Fruit fly (Drosophila melanogaster): ENCODE results near the gene CG34133.
A peak's percentile ranks its signal among the peaks of the same experiment; 100 is the strongest.

CG34133 gene

DNA sequence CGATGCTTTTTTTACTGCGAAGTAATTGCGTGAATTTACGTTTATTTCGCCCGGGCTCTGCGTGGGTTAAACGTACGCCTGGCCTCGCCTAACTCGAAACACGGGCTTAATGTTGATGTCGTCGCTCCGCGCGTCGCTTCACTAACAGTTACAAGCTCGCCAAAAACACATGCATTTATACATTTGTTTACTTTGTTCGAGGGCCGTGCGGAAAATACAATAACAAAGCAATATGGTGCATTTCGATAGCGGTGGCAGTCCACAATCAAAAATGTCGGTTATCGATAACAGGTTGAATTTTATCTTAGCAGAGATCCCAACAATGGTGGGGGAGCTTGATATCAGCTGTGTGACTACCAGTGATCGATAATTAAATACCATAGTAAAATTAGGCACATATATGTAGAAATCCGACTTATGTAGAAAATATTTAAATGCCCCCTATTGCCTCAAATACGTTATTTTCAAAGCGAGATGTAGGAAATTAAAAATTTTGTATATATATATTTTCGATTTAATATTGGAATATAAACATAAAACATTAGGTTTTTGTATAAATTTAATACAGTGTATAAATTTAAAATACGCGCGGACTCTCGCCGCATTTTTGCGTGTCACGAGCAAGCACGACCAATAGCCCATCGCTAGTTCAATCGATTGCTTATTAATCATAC, 352 bp upstream of the CG34133 start, which contains the start of gene Zip99C (continued):
- TF ChIP-seq ci (GFP tag; IDR thresholded peaks at IDR 0.05) (peak; percentile 33; the same call in 2 of the 3 replicates), CG12104 (GFP tag; optimal IDR thresholded peaks at IDR 0.05) (peak; percentile 45), CG10267 (tag; optimal IDR thresholded peaks at IDR 0.05) (peak; percentile 64), zen (tag; optimal IDR thresholded peaks at IDR 0.05) (peak; percentile 44), Myb (GFP tag; optimal IDR thresholded peaks at IDR 0.05) (peak; percentile 36), CG13424 (tag; optimal IDR thresholded peaks at IDR 0.05) (peak; percentile 23), CG4424 (GFP tag; optimal IDR thresholded peaks at IDR 0.05) (peak; percentile 36), danr (GFP tag; IDR thresholded peaks at IDR 0.05) (no peak), CG14667 (GFP tag; IDR thresholded peaks at IDR 0.05) (no peak), Doc2 (GFP tag; IDR thresholded peaks at IDR 0.05) (no peak), Aef1 (GFP tag; IDR thresholded peaks at IDR 0.05) (peak; percentile 57), CG3847 (GFP tag; IDR thresholded peaks at IDR 0.05) (peak; percentile 37; the same call in 1 of the 2 replicates), CG5245 (GFP tag; optimal IDR thresholded peaks at IDR 0.05) (no peak), yki (optimal IDR thresholded peaks at IDR 0.05) (no peak), aop (GFP tag; IDR thresholded peaks at IDR 0.05) (no peak), CG31441 (GFP tag; IDR thresholded peaks at IDR 0.05) (peak; percentile 64; the same call in 1 of the 2 replicates), CG2129 (GFP tag; IDR thresholded peaks at IDR 0.05; ENCODE audit: partially characterized antibody) (peak; percentile 79; the same call in 1 of the 2 replicates), nerfin-1 (tag; optimal IDR thresholded peaks at IDR 0.05) (no peak), repo (GFP tag; optimal IDR thresholded peaks at IDR 0.05) (no peak), CG33213 (GFP tag; optimal IDR thresholded peaks at IDR 0.05) (peak; percentile 9), salm (tag; optimal IDR thresholded peaks at IDR 0.05) (no peak), HLH3B (GFP tag; IDR thresholded peaks at IDR 0.05) (0 out of 2 replicates have a peak, but pooled peaks have one; percentile 26), hkb (optimal IDR thresholded peaks at IDR 0.05) (peak; percentile 55), hkb (GFP tag; IDR thresholded peaks at IDR 0.05) (0 out of 2 replicates have a peak, but pooled peaks have one; percentile 23), CG9609 (GFP tag; optimal IDR thresholded peaks at IDR 0.05) (no peak), CG13894 (tag; optimal IDR thresholded peaks at IDR 0.05) (peak; percentile 17), mld (GFP tag; IDR thresholded peaks at IDR 0.05; ENCODE audit: partially characterized antibody) (peak; percentile 81), MBD-R2 (GFP tag; IDR thresholded peaks at IDR 0.05) (peak; percentile 45), Dip2 (GFP tag; IDR thresholded peaks at IDR 0.05) (no peak), E2f2 (GFP tag; IDR thresholded peaks at IDR 0.05) (peak; percentile 95), inv (GFP tag; IDR thresholded peaks at IDR 0.05; ENCODE audit: partially characterized antibody) (peak; percentile 91), CG11695 (GFP tag; IDR thresholded peaks at IDR 0.05) (no peak), Rfx (GFP tag; IDR thresholded peaks at IDR 0.05) (peak; percentile 56), exex (tag; optimal IDR thresholded peaks at IDR 0.05) (peak; percentile 58), onecut (GFP tag; IDR thresholded peaks at IDR 0.05) (peak; percentile 51), CG3995 (GFP tag; optimal IDR thresholded peaks at IDR 0.05) (peak; percentile 29), CG10209 (GFP tag; optimal IDR thresholded peaks at IDR 0.05) (peak; percentile 16), CG4404 (GFP tag; IDR thresholded peaks at IDR 0.05) (no peak), CoRest (tag; optimal IDR thresholded peaks at IDR 0.05) (peak; percentile 69), TFAM (GFP tag; optimal IDR thresholded peaks at IDR 0.05) (no peak), CG18619 (GFP tag; optimal IDR thresholded peaks at IDR 0.05) (peak; percentile 16), tna (GFP tag; IDR thresholded peaks at IDR 0.05; ENCODE audit: partially characterized antibody) (0 out of 2 replicates have a peak, but pooled peaks have one; percentile 63), Gug (GFP tag; IDR thresholded peaks at IDR 0.05) (peak; percentile 75), Ets97D (GFP tag; optimal IDR thresholded peaks at IDR 0.05) (peak; percentile 72), MTF-1 (GFP tag; optimal IDR thresholded peaks at IDR 0.05; ENCODE audit: borderline replicate concordance) (peak; percentile 100), CG12391 (tag; optimal IDR thresholded peaks at IDR 0.05) (peak; percentile 65), pho (GFP tag; optimal IDR thresholded peaks at IDR 0.05) (peak; percentile 12), CG2116 (GFP tag; optimal IDR thresholded peaks at IDR 0.05) (peak; percentile 97), gro (GFP tag; optimal IDR thresholded peaks at IDR 0.05) (peak; percentile 6), NC2β (GFP tag; optimal IDR thresholded peaks at IDR 0.05) (peak; percentile 33)
